Worm (Caenorhabditis elegans): ENCODE data around the gene ddi-1.
A peak's percentile ranks its signal among the peaks of the same experiment; 100 is the strongest.

The ddi-1 gene

ce11 chrIV:6522305-6522917 is at the start of gene ddi-1:
Gene ddi-1, plus strand, starts transcription at chrIV:6522867.
- TF ChIP-seq K02D7.2 (tag; optimal IDR thresholded peaks at IDR 0.05) (no peak), sox-2 (GFP tag; IDR thresholded peaks at IDR 0.05) (no peak), fkh-6 (tag; optimal IDR thresholded peaks at IDR 0.05) (no peak), unc-86 (tag; optimal IDR thresholded peaks at IDR 0.05) (no peak), ztf-16 (tag; optimal IDR thresholded peaks at IDR 0.05) (no peak), ceh-18 (tag; optimal IDR thresholded peaks at IDR 0.05) (no peak), ceh-22 (tag; optimal IDR thresholded peaks at IDR 0.05) (no peak), ceh-30 (tag; optimal IDR thresholded peaks at IDR 0.05) (no peak)

- TF ChIP-seq ceh-24 (tag; optimal IDR thresholded peaks at IDR 0.05) (no peak), ceh-22 (tag; optimal IDR thresholded peaks at IDR 0.05) (no peak), nhr-232 (tag; optimal IDR thresholded peaks at IDR 0.05) (no peak), hlh-30 (tag; optimal IDR thresholded peaks at IDR 0.05; ENCODE audit: insufficient read depth) (no peak), npax-4 (tag; optimal IDR thresholded peaks at IDR 0.05) (no peak), ceh-45 (GFP tag; IDR thresholded peaks at IDR 0.05) (no peak), ceh-14 (tag; optimal IDR thresholded peaks at IDR 0.05) (no peak), eyg-1 (tag; optimal IDR thresholded peaks at IDR 0.05) (no peak), nhr-11 (tag; optimal IDR thresholded peaks at IDR 0.05) (no peak), ceh-48 (tag; optimal IDR thresholded peaks at IDR 0.05) (no peak), pat-9 (tag; optimal IDR thresholded peaks at IDR 0.05) (no peak), lin-11 (tag; optimal IDR thresholded peaks at IDR 0.05) (no peak), pqm-1 (tag; optimal IDR thresholded peaks at IDR 0.05) (no peak), ceh-6 (GFP tag; optimal IDR thresholded peaks at IDR 0.05) (no peak), unc-86 (tag; optimal IDR thresholded peaks at IDR 0.05) (no peak), unc-55 (GFP tag; optimal IDR thresholded peaks at IDR 0.05) (no peak)
Observed at ce11 chrIV:6473140-6473539, 49.5 kb upstream of the ddi-1 start, which contains the start of gene Y73B6BL.27. Gene Y73B6BL.27, minus strand, starts transcription at chrIV:6473240.

ce11 chrIV:6474751-6475150 is 47.9 kb upstream of the ddi-1 start:
- TF ChIP-seq unc-3 (GFP tag; conservative IDR thresholded peaks at IDR 0.05) (no peak), unc-3 (tag; optimal IDR thresholded peaks at IDR 0.05) (no peak), lin-11 (tag; optimal IDR thresholded peaks at IDR 0.05) (no peak), Y22D7AL.16 (tag; optimal IDR thresholded peaks at IDR 0.05) (no peak), C08G9.2 (tag; optimal IDR thresholded peaks at IDR 0.05) (no peak), ceh-45 (GFP tag; IDR thresholded peaks at IDR 0.05) (no peak), tbx-7 (tag; optimal IDR thresholded peaks at IDR 0.05) (no peak), nhr-232 (tag; optimal IDR thresholded peaks at IDR 0.05) (no peak), F13H6.1 (tag; optimal IDR thresholded peaks at IDR 0.05) (no peak), unc-86 (tag; optimal IDR thresholded peaks at IDR 0.05) (no peak), ahr-1 (tag; optimal IDR thresholded peaks at IDR 0.05) (no peak), che-1 (tag; optimal IDR thresholded peaks at IDR 0.05) (no peak), pha-4 (tag; optimal IDR thresholded peaks at IDR 0.05) (no peak), hlh-6 (tag; optimal IDR thresholded peaks at IDR 0.05) (no peak), K02D7.2 (tag; optimal IDR thresholded peaks at IDR 0.05) (no peak), ttx-3 (tag; optimal IDR thresholded peaks at IDR 0.05) (no peak), eyg-1 (tag; optimal IDR thresholded peaks at IDR 0.05) (no peak), ceh-34 (tag; optimal IDR thresholded peaks at IDR 0.05) (peak; percentile 41), sdc-2 (tag; optimal IDR thresholded peaks at IDR 0.05) (no peak), pax-1 (tag; optimal IDR thresholded peaks at IDR 0.05) (peak; percentile 73), pqm-1 (tag; optimal IDR thresholded peaks at IDR 0.05) (no peak), unc-42 (tag; optimal IDR thresholded peaks at IDR 0.05) (peak; percentile 43), zip-5 (tag; optimal IDR thresholded peaks at IDR 0.05) (no peak), elt-2 (tag; optimal IDR thresholded peaks at IDR 0.05) (no peak), ceh-24 (tag; optimal IDR thresholded peaks at IDR 0.05) (no peak), npax-4 (tag; optimal IDR thresholded peaks at IDR 0.05) (no peak), ceh-30 (tag; optimal IDR thresholded peaks at IDR 0.05) (no peak), fkh-10 (GFP tag; optimal IDR thresholded peaks at IDR 0.05) (no peak), hlh-13 (GFP tag; optimal IDR thresholded peaks at IDR 0.05) (no peak), ceh-18 (tag; optimal IDR thresholded peaks at IDR 0.05) (no peak), sox-4 (tag; optimal IDR thresholded peaks at IDR 0.05) (no peak), hlh-15 (tag; optimal IDR thresholded peaks at IDR 0.05) (no peak), ref-2 (tag; optimal IDR thresholded peaks at IDR 0.05) (no peak), ets-4 (tag; optimal IDR thresholded peaks at IDR 0.05) (no peak), nfya-1 (tag; optimal IDR thresholded peaks at IDR 0.05) (peak; percentile 68), dve-1 (tag; optimal IDR thresholded peaks at IDR 0.05) (peak; percentile 20), ceh-48 (tag; optimal IDR thresholded peaks at IDR 0.05) (peak; percentile 66), dmd-4 (tag; optimal IDR thresholded peaks at IDR 0.05; ENCODE audit: borderline replicate concordance) (no peak), ceh-6 (GFP tag; optimal IDR thresholded peaks at IDR 0.05) (no peak)
